Worm (Caenorhabditis elegans) whole organism, L1 larva: ENCODE data around the gene W08E12.9.

Experiments used
- C04F5.9 ChIP-seq: sonication (generic microtip); optimal IDR thresholded peaks from 2 replicates; lab custom pipeline; 2016; ENCODE audit warnings: missing genetic modification characterization, missing compliant biosample characterization
- F16B12.6 ChIP-seq: fragments of 150-350 bp; optimal IDR thresholded peaks from 2 replicates; lab custom pipeline; 2014; ENCODE audit warnings: missing biosample characterization, missing genetic modification characterization
- aha-1 ChIP-seq: fragments of 150-350 bp; optimal IDR thresholded peaks from 2 replicates; lab custom pipeline; 2014; ENCODE audit warnings: missing biosample characterization, missing genetic modification characterization
- aly-2 ChIP-seq: fragments of 150-350 bp; optimal IDR thresholded peaks from 2 replicates; lab custom pipeline; 2014; ENCODE audit warnings: missing biosample characterization, missing genetic modification characterization
- blmp-1 ChIP-seq: fragments of 150-350 bp; optimal IDR thresholded peaks from 2 replicates; lab custom pipeline; 2014; ENCODE audit warnings: missing biosample characterization, missing genetic modification characterization
- ceh-8 ChIP-seq: fragments of 200-800 bp; sonication (Bioruptor generic); optimal IDR thresholded peaks from 2 replicates; lab custom pipeline; 2018; ENCODE audit warnings: mild to moderate bottlenecking, missing genetic modification characterization, moderate library complexity, missing compliant biosample characterization
- ceh-82 ChIP-seq, 3 experiments: fragments of 150-350 bp in 1 of 3; sonication (generic microtip) in 2 of 3; optimal IDR thresholded peaks; 2 replicates each; lab custom pipeline; 2014 to 2017; ENCODE audit warnings: missing biosample characterization in 3 of 3, missing genetic modification characterization in 3 of 3
- ceh-88 ChIP-seq: fragments of 200-800 bp; sonication (Bioruptor generic); IDR thresholded peaks from 2 replicates; pipeline ENCODE4 v1.3.6; 2022; ENCODE audit warnings: missing genetic modification characterization, missing compliant biosample characterization
- dpl-1 ChIP-seq, 3 experiments: fragments of 150-350 bp in 2 of 3; sonication (generic microtip) in 1 of 3; optimal IDR thresholded peaks; 2 replicates each; lab custom pipeline; 2014 to 2017; ENCODE audit warnings: missing biosample characterization in 3 of 3, missing genetic modification characterization in 3 of 3, missing genetic modification reagents in 3 of 3
- dsc-1 ChIP-seq: sonication (generic microtip); optimal IDR thresholded peaks from 2 replicates; lab custom pipeline; 2016; ENCODE audit warnings: mild to moderate bottlenecking, missing genetic modification characterization, missing compliant biosample characterization
- efl-3 ChIP-seq: fragments of 200-800 bp; sonication (Bioruptor generic); optimal IDR thresholded peaks from 2 replicates; lab custom pipeline; 2018; ENCODE audit warnings: mild to moderate bottlenecking, missing genetic modification characterization, missing compliant biosample characterization
- elt-3 ChIP-seq, 6 experiments: fragments of 150-350 bp in 1 of 6; sonication (generic microtip); optimal IDR thresholded peaks; 2 replicates each; lab custom pipeline; 2017 to 2018; ENCODE audit warnings: missing biosample characterization in 6 of 6, missing genetic modification characterization in 6 of 6, inconsistent platforms in 1 of 6
- fkh-8 ChIP-seq: sonication (generic microtip); optimal IDR thresholded peaks from 2 replicates; lab custom pipeline; 2016; ENCODE audit warnings: mild to moderate bottlenecking, missing genetic modification characterization, missing compliant biosample characterization
- fos-1 ChIP-seq: fragments of 150-350 bp; optimal IDR thresholded peaks from 2 replicates; lab custom pipeline; 2014; ENCODE audit warnings: missing biosample characterization, missing genetic modification characterization
- grh-1 ChIP-seq: fragments of 200-800 bp; sonication (Bioruptor generic); IDR thresholded peaks from 2 replicates; pipeline ENCODE4 v1.3.6; 2022; ENCODE audit warnings: missing genetic modification reagents, missing genetic modification characterization, missing compliant biosample characterization
- irx-1 ChIP-seq: sonication (generic microtip); optimal IDR thresholded peaks from 2 replicates; lab custom pipeline; 2016; ENCODE audit warnings: missing genetic modification characterization, missing compliant biosample characterization
- isw-1 ChIP-seq: fragments of 200-800 bp; sonication (Bioruptor generic); IDR thresholded peaks from 2 replicates; pipeline ENCODE4 v1.3.6; 2022; ENCODE audit warnings: missing genetic modification characterization, missing compliant biosample characterization
- lin-13 ChIP-seq: fragments of 150-350 bp; optimal IDR thresholded peaks from 2 replicates; lab custom pipeline; 2014; ENCODE audit warnings: missing biosample characterization, missing genetic modification reagents, missing genetic modification characterization
- lin-14 ChIP-seq: fragments of 200-800 bp; sonication (Bioruptor generic); optimal IDR thresholded peaks from 2 replicates; lab custom pipeline; 2018; ENCODE audit warnings: mild to moderate bottlenecking, missing genetic modification characterization, moderate library complexity, missing compliant biosample characterization
- lin-39 ChIP-seq: fragments of 150-350 bp; optimal IDR thresholded peaks from 2 replicates; lab custom pipeline; 2014; ENCODE audit warnings: missing biosample characterization, missing genetic modification reagents, missing genetic modification characterization
- lir-3 ChIP-seq: sonication (generic microtip); optimal IDR thresholded peaks from 2 replicates; lab custom pipeline; 2016; ENCODE audit warnings: mild to moderate bottlenecking, missing genetic modification characterization, moderate library complexity, missing compliant biosample characterization; ENCODE audit not compliant: poor library complexity
- lsy-2 ChIP-seq, 2 experiments: fragments of 150-350 bp; optimal IDR thresholded peaks; 2 replicates each; lab custom pipeline; 2014; ENCODE audit warnings: missing biosample characterization in 2 of 2, missing genetic modification characterization in 2 of 2
- mdl-1 ChIP-seq, 2 experiments: fragments of 150-350 bp; optimal IDR thresholded peaks; 2 replicates each; lab custom pipeline; 2014 to 2017; ENCODE audit warnings: missing biosample characterization in 2 of 2, missing genetic modification characterization in 2 of 2, inconsistent platforms in 1 of 2
- mep-1 ChIP-seq: fragments of 150-350 bp; optimal IDR thresholded peaks from 2 replicates; lab custom pipeline; 2014; ENCODE audit warnings: missing biosample characterization, missing genetic modification characterization
- nhr-11 ChIP-seq: fragments of 150-350 bp; optimal IDR thresholded peaks from 2 replicates; lab custom pipeline; 2014; ENCODE audit warnings: missing biosample characterization, missing genetic modification characterization
- nhr-12 ChIP-seq: sonication (generic microtip); optimal IDR thresholded peaks from 2 replicates; lab custom pipeline; 2017; ENCODE audit warnings: missing biosample characterization, missing genetic modification characterization
- nhr-19 ChIP-seq: fragments of 200-800 bp; sonication (Bioruptor generic); conservative IDR thresholded peaks from 2 replicates; pipeline ENCODE4 v1.3.6; 2022; ENCODE audit warnings: missing genetic modification characterization, missing compliant biosample characterization
- nhr-20 ChIP-seq: sonication (generic microtip); optimal IDR thresholded peaks from 2 replicates; lab custom pipeline; 2016; ENCODE audit warnings: mild to moderate bottlenecking, missing genetic modification characterization, missing compliant biosample characterization
- nhr-47 ChIP-seq: sonication (generic microtip); optimal IDR thresholded peaks from 2 replicates; lab custom pipeline; 2016; ENCODE audit warnings: mild to moderate bottlenecking, missing genetic modification characterization, moderate library complexity, missing compliant biosample characterization
- nhr-71 ChIP-seq: sonication (generic microtip); optimal IDR thresholded peaks from 2 replicates; lab custom pipeline; 2016; ENCODE audit warnings: mild to moderate bottlenecking, missing genetic modification characterization, moderate library complexity, missing compliant biosample characterization
- nhr-77 ChIP-seq: fragments of 150-350 bp; optimal IDR thresholded peaks from 2 replicates; lab custom pipeline; 2014; ENCODE audit warnings: missing biosample characterization, missing genetic modification characterization
- nhr-85 ChIP-seq: sonication (generic microtip); peaks from one replicate; lab custom pipeline; 2016; ENCODE audit warnings: missing genetic modification characterization, inconsistent platforms, missing compliant biosample characterization
- nhr-90 ChIP-seq: sonication (generic microtip); optimal IDR thresholded peaks from 2 replicates; lab custom pipeline; 2016; ENCODE audit warnings: mild to moderate bottlenecking, missing genetic modification characterization, missing compliant biosample characterization; ENCODE audit not compliant: poor library complexity
- pag-3 ChIP-seq: sonication (generic microtip); optimal IDR thresholded peaks from 2 replicates; lab custom pipeline; 2017; ENCODE audit warnings: missing genetic modification characterization, mild to moderate bottlenecking, missing compliant biosample characterization, antibody characterized with exemption, borderline replicate concordance; ENCODE audit not compliant: insufficient read depth
- rnt-1 ChIP-seq: sonication (generic microtip); optimal IDR thresholded peaks from 2 replicates; lab custom pipeline; 2016; ENCODE audit warnings: mild to moderate bottlenecking, missing genetic modification characterization, moderate library complexity, missing compliant biosample characterization
- skn-1 ChIP-seq: fragments of 150-350 bp; optimal IDR thresholded peaks from 2 replicates; lab custom pipeline; 2014; ENCODE audit warnings: missing biosample characterization, missing genetic modification characterization
- snpc-4 ChIP-seq: fragments of 150-350 bp; optimal IDR thresholded peaks from 2 replicates; lab custom pipeline; 2014; ENCODE audit warnings: missing biosample characterization, missing genetic modification characterization
- snu-23 ChIP-seq: sonication (generic microtip); optimal IDR thresholded peaks from 2 replicates; lab custom pipeline; 2016; ENCODE audit warnings: missing genetic modification characterization, missing compliant biosample characterization
- sptf-1 ChIP-seq: fragments of 150-350 bp; optimal IDR thresholded peaks from 2 replicates; lab custom pipeline; 2014; ENCODE audit warnings: missing biosample characterization, missing genetic modification characterization
- sup-37 ChIP-seq: fragments of 200-800 bp; sonication (Bioruptor generic); optimal IDR thresholded peaks from 2 replicates; lab custom pipeline; 2018; ENCODE audit warnings: mild to moderate bottlenecking, missing genetic modification characterization, missing compliant biosample characterization
- swsn-7 ChIP-seq: sonication (generic microtip); optimal IDR thresholded peaks from 2 replicates; lab custom pipeline; 2016; ENCODE audit warnings: missing genetic modification characterization, missing compliant biosample characterization
- tbx-2 ChIP-seq: sonication (generic microtip); optimal IDR thresholded peaks from 2 replicates; lab custom pipeline; 2016; ENCODE audit warnings: missing genetic modification characterization, missing compliant biosample characterization
- unc-86 ChIP-seq: sonication (generic microtip); optimal IDR thresholded peaks from 2 replicates; lab custom pipeline; 2016; ENCODE audit warnings: missing genetic modification characterization, missing compliant biosample characterization
- unc-98 ChIP-seq: fragments of 200-800 bp; sonication (Bioruptor generic); IDR thresholded peaks from 2 replicates; pipeline ENCODE4 v1.3.6; 2022; ENCODE audit warnings: missing genetic modification characterization, missing compliant biosample characterization
- xbp-1 ChIP-seq: sonication (generic microtip); optimal IDR thresholded peaks from 2 replicates; lab custom pipeline; 2016; ENCODE audit warnings: missing genetic modification characterization, missing compliant biosample characterization
- zip-4 ChIP-seq: fragments of 200-800 bp; sonication (Bioruptor generic); optimal IDR thresholded peaks from 2 replicates; lab custom pipeline; 2018; ENCODE audit warnings: mild to moderate bottlenecking, missing genetic modification characterization, moderate library complexity, missing compliant biosample characterization
- ztf-11 ChIP-seq, 2 experiments: sonication (generic microtip); optimal IDR thresholded peaks; 2 replicates each; lab custom pipeline; 2016 to 2017; ENCODE audit warnings: missing genetic modification characterization in 2 of 2, missing biosample characterization in 1 of 2, missing compliant biosample characterization in 1 of 2
- ztf-4 ChIP-seq: fragments of 150-350 bp; optimal IDR thresholded peaks from 2 replicates; lab custom pipeline; 2014; ENCODE audit warnings: missing biosample characterization, missing genetic modification characterization

The W08E12.9 gene

ce11 chrIV:3313311-3313710 is 5.9 kb upstream of the W08E12.9 start (continued):
- TF ChIP-seq nhr-19 (GFP tag; lab: Robert Waterston, UW) (peak; percentile 97), zip-4 (GFP tag; lab: Kevin White, UChicago) (peak; percentile 28), swsn-7 (tag; lab: Kevin White, UChicago) (peak; percentile 61), C04F5.9 (peak; percentile 59), irx-1 (peak; percentile 53), unc-98 (GFP tag; lab: Robert Waterston, UW) (peak; percentile 45; the same call in 1 of the 2 replicates), snu-23 (peak; percentile 69), nhr-71 (peak; percentile 81), nhr-90 (peak; percentile 78), lin-13 (GFP tag; lab: Kevin White, UChicago) (peak; percentile 3), rnt-1 (tag; lab: Kevin White, UChicago) (peak; percentile 55), ceh-8 (peak; percentile 34), unc-86 (tag; lab: Kevin White, UChicago) (peak; percentile 33), dsc-1 (peak; percentile 46), xbp-1 (peak; percentile 63), F16B12.6 (peak; percentile 70), mdl-1 (tag; optimal IDR thresholded peaks at IDR 0.05; lab: Kevin White, UChicago) (peak in 1 of 2 experiments; percentile 7), lin-14 (peak; percentile 74)

ce11 chrIV:3311243-3311642 is 3.9 kb upstream of the W08E12.9 start, which contains the start of gene zip-11:
TSS of gene zip-11 (plus strand) at chrIV:3311276.
- TF ChIP-seq snu-23 (peak; percentile 82), skn-1 (tag; lab: Kevin White, UChicago) (peak; percentile 9), nhr-85 (peak; percentile 62), irx-1 (peak; percentile 33), lsy-2 (tag; optimal IDR thresholded peaks at IDR 0.05; lab: Kevin White, UChicago) (peak; percentile 64 to 78), blmp-1 (peak; percentile 68), mdl-1 (tag; optimal IDR thresholded peaks at IDR 0.05; lab: Kevin White, UChicago) (peak in 1 of 2 experiments; percentile 17), unc-86 (tag; lab: Kevin White, UChicago) (peak; percentile 22), fkh-8 (tag; lab: Kevin White, UChicago) (peak; percentile 12), nhr-90 (peak; percentile 69), unc-98 (GFP tag; lab: Robert Waterston, UW) (peak; percentile 28; the same call in 1 of the 2 replicates), nhr-19 (GFP tag; lab: Robert Waterston, UW) (peak; percentile 77), elt-3 (tag; optimal IDR thresholded peaks at IDR 0.05; lab: Kevin White, UChicago) (peak in 2 of 6 experiments; percentile 34 to 39), nhr-71 (peak; percentile 84), lin-13 (GFP tag; lab: Kevin White, UChicago) (no peak), F16B12.6 (peak; percentile 40), pag-3 (tag; lab: Kevin White, UChicago) (no peak), grh-1 (GFP tag; lab: Robert Waterston, UW) (peak; percentile 62), lin-39 (tag; lab: Kevin White, UChicago) (no peak), aha-1 (tag; lab: Kevin White, UChicago) (no peak), sptf-1 (tag; lab: Kevin White, UChicago) (no peak), sup-37 (GFP tag; lab: Kevin White, UChicago) (peak; percentile 41), swsn-7 (tag; lab: Kevin White, UChicago) (peak; percentile 63), fos-1 (tag; lab: Kevin White, UChicago) (peak; percentile 2), nhr-47 (tag; lab: Kevin White, UChicago) (peak; percentile 76), tbx-2 (tag; lab: Kevin White, UChicago) (peak; percentile 72), snpc-4 (tag; lab: Kevin White, UChicago) (peak; percentile 10), lin-14 (peak; percentile 95), mep-1 (peak; percentile 61), ceh-88 (GFP tag; lab: Robert Waterston, UW) (no peak), efl-3 (GFP tag; lab: Kevin White, UChicago) (no peak), ztf-4 (tag; lab: Kevin White, UChicago) (no peak), nhr-20 (tag; lab: Kevin White, UChicago) (peak; percentile 75), isw-1 (GFP tag; lab: Robert Waterston, UW) (peak; percentile 34), lir-3 (no peak), C04F5.9 (peak; percentile 8), dpl-1 (GFP tag; optimal IDR thresholded peaks at IDR 0.05; lab: Kevin White, UChicago) (peak; percentile 6 to 57 (median 49)), dsc-1 (peak; percentile 29), rnt-1 (tag; lab: Kevin White, UChicago) (peak; percentile 91), ceh-82 (tag; optimal IDR thresholded peaks at IDR 0.05; lab: Kevin White, UChicago) (peak; percentile 36 to 65 (median 63)), xbp-1 (peak; percentile 50), nhr-12 (tag; lab: Kevin White, UChicago) (no peak), nhr-11 (no peak), ztf-11 (tag; optimal IDR thresholded peaks at IDR 0.05; lab: Kevin White, UChicago) (peak in 1 of 2 experiments; percentile 45), aly-2 (tag; lab: Kevin White, UChicago) (no peak), nhr-77 (tag; lab: Kevin White, UChicago) (peak; percentile 16)
